Fruit fly (Drosophila melanogaster): Measurements from ENCODE around the gene CG32816.

dm6 chrX:350970-351369 lies 119.6 kb downstream of the CG32816 start:
- TF ChIP-seq Sox102F (GFP tag; optimal IDR thresholded peaks at IDR 0.05) (no peak), Sox14 (GFP tag; optimal IDR thresholded peaks at IDR 0.05) (no peak), CG16779 (tag; optimal IDR thresholded peaks at IDR 0.05) (no peak), Ets21C (GFP tag; optimal IDR thresholded peaks at IDR 0.05) (no peak), CG6854 (GFP tag; optimal IDR thresholded peaks at IDR 0.05) (no peak), fd59A (GFP tag; optimal IDR thresholded peaks at IDR 0.05) (no peak), Ets96B (tag; optimal IDR thresholded peaks at IDR 0.05) (no peak), Gug (GFP tag; IDR thresholded peaks at IDR 0.05) (no peak), CG6792 (GFP tag; optimal IDR thresholded peaks at IDR 0.05) (no peak), CG1621 (tag; optimal IDR thresholded peaks at IDR 0.05) (no peak), OdsH (GFP tag; optimal IDR thresholded peaks at IDR 0.05) (no peak), fd85E (GFP tag; optimal IDR thresholded peaks at IDR 0.05) (no peak), net (GFP tag; optimal IDR thresholded peaks at IDR 0.05) (no peak)

Measured in whole organism, prepupa.